Worm (Caenorhabditis elegans) whole organism, L1 larva: ENCODE results near the gene gipc-1.

ENCODE experiments used
- C04F5.9 ChIP-seq: sonication (generic microtip); optimal IDR thresholded peaks from 2 replicates; lab custom pipeline; 2016; ENCODE audit warnings: missing genetic modification characterization, missing compliant biosample characterization
- F16B12.6 ChIP-seq: fragments of 150-350 bp; optimal IDR thresholded peaks from 2 replicates; lab custom pipeline; 2014; ENCODE audit warnings: missing biosample characterization, missing genetic modification characterization
- aly-2 ChIP-seq: fragments of 150-350 bp; optimal IDR thresholded peaks from 2 replicates; lab custom pipeline; 2014; ENCODE audit warnings: missing biosample characterization, missing genetic modification characterization
- ceh-63 ChIP-seq: fragments of 200-800 bp; sonication (Bioruptor generic); optimal IDR thresholded peaks from 2 replicates; lab custom pipeline; 2018; ENCODE audit warnings: mild to moderate bottlenecking, missing genetic modification characterization, missing compliant biosample characterization
- ceh-90 ChIP-seq: sonication (generic microtip); optimal IDR thresholded peaks from 2 replicates; lab custom pipeline; 2016; ENCODE audit warnings: missing genetic modification characterization, missing compliant biosample characterization
- ces-1 ChIP-seq: fragments of 150-350 bp; optimal IDR thresholded peaks from 2 replicates; lab custom pipeline; 2014; ENCODE audit warnings: missing biosample characterization, missing genetic modification reagents, missing genetic modification characterization
- dpl-1 ChIP-seq, 3 experiments: fragments of 150-350 bp in 2 of 3; sonication (generic microtip) in 1 of 3; optimal IDR thresholded peaks; 2 replicates each; lab custom pipeline; 2014 to 2017; ENCODE audit warnings: missing biosample characterization in 3 of 3, missing genetic modification characterization in 3 of 3, missing genetic modification reagents in 3 of 3
- dsc-1 ChIP-seq: sonication (generic microtip); optimal IDR thresholded peaks from 2 replicates; lab custom pipeline; 2016; ENCODE audit warnings: mild to moderate bottlenecking, missing genetic modification characterization, missing compliant biosample characterization
- efl-1 ChIP-seq, 4 experiments: fragments of 150-350 bp; optimal IDR thresholded peaks in 3 of 4; peaks in 1 of 4; 1 replicate in 1 of 4; 2 replicates in 3 of 4; lab custom pipeline; 2014; ENCODE audit warnings: missing biosample characterization in 2 of 4, missing genetic modification characterization in 2 of 4, missing genetic modification reagents in 2 of 4
- efl-3 ChIP-seq: fragments of 200-800 bp; sonication (Bioruptor generic); optimal IDR thresholded peaks from 2 replicates; lab custom pipeline; 2018; ENCODE audit warnings: mild to moderate bottlenecking, missing genetic modification characterization, missing compliant biosample characterization
- egl-13 ChIP-seq: sonication (generic microtip); optimal IDR thresholded peaks from 2 replicates; lab custom pipeline; 2016; ENCODE audit warnings: missing genotype, missing genetic modification reagents, missing genetic modification characterization, missing compliant biosample characterization
- egl-27 ChIP-seq, 2 experiments: fragments of 150-350 bp in 1 of 2; sonication (generic microtip); optimal IDR thresholded peaks; 3 replicates each; lab custom pipeline; 2017 to 2018; ENCODE audit warnings: missing biosample characterization in 2 of 2, missing genetic modification characterization in 2 of 2, missing genetic modification reagents in 2 of 2
- elt-2 ChIP-seq: sonication (generic microtip); optimal IDR thresholded peaks from 2 replicates; lab custom pipeline; 2016; ENCODE audit warnings: missing genetic modification characterization, mild to moderate bottlenecking, inconsistent platforms, missing compliant biosample characterization, missing genetic modification reagents
- elt-3 ChIP-seq, 6 experiments: fragments of 150-350 bp in 1 of 6; sonication (generic microtip); optimal IDR thresholded peaks; 2 replicates each; lab custom pipeline; 2017 to 2018; ENCODE audit warnings: missing biosample characterization in 6 of 6, missing genetic modification characterization in 6 of 6, inconsistent platforms in 1 of 6
- ets-5 ChIP-seq: fragments of 200-800 bp; sonication (Bioruptor generic); IDR thresholded peaks from 2 replicates; pipeline ENCODE4 v1.3.6; 2022; ENCODE audit warnings: missing genetic modification characterization, missing compliant biosample characterization
- fkh-10 ChIP-seq: sonication (generic microtip); optimal IDR thresholded peaks from 2 replicates; lab custom pipeline; 2017; ENCODE audit warnings: missing biosample characterization, missing genetic modification reagents, missing genetic modification characterization
- fkh-4 ChIP-seq: sonication (generic microtip); optimal IDR thresholded peaks from 2 replicates; lab custom pipeline; 2016; ENCODE audit warnings: missing compliant biosample characterization, missing genetic modification characterization, borderline replicate concordance
- fkh-8 ChIP-seq: sonication (generic microtip); optimal IDR thresholded peaks from 2 replicates; lab custom pipeline; 2016; ENCODE audit warnings: mild to moderate bottlenecking, missing genetic modification characterization, missing compliant biosample characterization
- fos-1 ChIP-seq: fragments of 150-350 bp; optimal IDR thresholded peaks from 2 replicates; lab custom pipeline; 2014; ENCODE audit warnings: missing biosample characterization, missing genetic modification characterization
- grh-1 ChIP-seq: fragments of 200-800 bp; sonication (Bioruptor generic); IDR thresholded peaks from 2 replicates; pipeline ENCODE4 v1.3.6; 2022; ENCODE audit warnings: missing genetic modification reagents, missing genetic modification characterization, missing compliant biosample characterization
- hlh-17 ChIP-seq: fragments of 200-800 bp; sonication (Bioruptor generic); optimal IDR thresholded peaks from 2 replicates; lab custom pipeline; 2018; ENCODE audit warnings: missing genetic modification characterization, mild to moderate bottlenecking, missing compliant biosample characterization, moderate library complexity, borderline replicate concordance
- hlh-4 ChIP-seq: sonication (generic microtip); optimal IDR thresholded peaks from 2 replicates; lab custom pipeline; 2016; ENCODE audit warnings: mild to moderate bottlenecking, missing genetic modification characterization, missing compliant biosample characterization
- hpl-2 ChIP-seq: fragments of 150-350 bp; optimal IDR thresholded peaks from 2 replicates; lab custom pipeline; 2014; ENCODE audit warnings: missing biosample characterization, missing genetic modification reagents, missing genetic modification characterization
- irx-1 ChIP-seq: sonication (generic microtip); optimal IDR thresholded peaks from 2 replicates; lab custom pipeline; 2016; ENCODE audit warnings: missing genetic modification characterization, missing compliant biosample characterization
- isw-1 ChIP-seq: fragments of 200-800 bp; sonication (Bioruptor generic); IDR thresholded peaks from 2 replicates; pipeline ENCODE4 v1.3.6; 2022; ENCODE audit warnings: missing genetic modification characterization, missing compliant biosample characterization
- lin-14 ChIP-seq: fragments of 200-800 bp; sonication (Bioruptor generic); optimal IDR thresholded peaks from 2 replicates; lab custom pipeline; 2018; ENCODE audit warnings: mild to moderate bottlenecking, missing genetic modification characterization, moderate library complexity, missing compliant biosample characterization
- lsy-2 ChIP-seq, 2 experiments: fragments of 150-350 bp; optimal IDR thresholded peaks; 2 replicates each; lab custom pipeline; 2014; ENCODE audit warnings: missing biosample characterization in 2 of 2, missing genetic modification characterization in 2 of 2
- mef-2 ChIP-seq: fragments of 150-350 bp; optimal IDR thresholded peaks from 2 replicates; lab custom pipeline; 2014; ENCODE audit warnings: missing biosample characterization, missing genetic modification characterization
- mep-1 ChIP-seq: fragments of 150-350 bp; optimal IDR thresholded peaks from 2 replicates; lab custom pipeline; 2014; ENCODE audit warnings: missing biosample characterization, missing genetic modification characterization
- nhr-12 ChIP-seq: sonication (generic microtip); optimal IDR thresholded peaks from 2 replicates; lab custom pipeline; 2017; ENCODE audit warnings: missing biosample characterization, missing genetic modification characterization
- nhr-19 ChIP-seq: fragments of 200-800 bp; sonication (Bioruptor generic); conservative IDR thresholded peaks from 2 replicates; pipeline ENCODE4 v1.3.6; 2022; ENCODE audit warnings: missing genetic modification characterization, missing compliant biosample characterization
- nhr-20 ChIP-seq: sonication (generic microtip); optimal IDR thresholded peaks from 2 replicates; lab custom pipeline; 2016; ENCODE audit warnings: mild to moderate bottlenecking, missing genetic modification characterization, missing compliant biosample characterization
- nhr-28 ChIP-seq: fragments of 150-350 bp; optimal IDR thresholded peaks from 2 replicates; lab custom pipeline; 2014; ENCODE audit warnings: missing biosample characterization, missing genetic modification characterization
- nhr-77 ChIP-seq: fragments of 150-350 bp; optimal IDR thresholded peaks from 2 replicates; lab custom pipeline; 2014; ENCODE audit warnings: missing biosample characterization, missing genetic modification characterization
- nhr-84 ChIP-seq: sonication (generic microtip); optimal IDR thresholded peaks from 2 replicates; lab custom pipeline; 2017; ENCODE audit warnings: missing biosample characterization, missing genetic modification characterization
- nhr-85 ChIP-seq: sonication (generic microtip); peaks from one replicate; lab custom pipeline; 2016; ENCODE audit warnings: missing genetic modification characterization, inconsistent platforms, missing compliant biosample characterization
- nhr-90 ChIP-seq: sonication (generic microtip); optimal IDR thresholded peaks from 2 replicates; lab custom pipeline; 2016; ENCODE audit warnings: mild to moderate bottlenecking, missing genetic modification characterization, missing compliant biosample characterization; ENCODE audit not compliant: poor library complexity
- pag-3 ChIP-seq: sonication (generic microtip); optimal IDR thresholded peaks from 2 replicates; lab custom pipeline; 2017; ENCODE audit warnings: missing genetic modification characterization, mild to moderate bottlenecking, missing compliant biosample characterization, antibody characterized with exemption, borderline replicate concordance; ENCODE audit not compliant: insufficient read depth
- pax-3 ChIP-seq: fragments of 200-800 bp; sonication (Bioruptor generic); optimal IDR thresholded peaks from 2 replicates; lab custom pipeline; 2018; ENCODE audit warnings: mild to moderate bottlenecking, missing genetic modification characterization, moderate library complexity, missing compliant biosample characterization
- pqm-1 ChIP-seq: sonication (generic microtip); optimal IDR thresholded peaks from 3 replicates; lab custom pipeline; 2017; ENCODE audit warnings: missing biosample characterization, missing genetic modification characterization
- rnt-1 ChIP-seq: sonication (generic microtip); optimal IDR thresholded peaks from 2 replicates; lab custom pipeline; 2016; ENCODE audit warnings: mild to moderate bottlenecking, missing genetic modification characterization, moderate library complexity, missing compliant biosample characterization
- skn-1 ChIP-seq: fragments of 150-350 bp; optimal IDR thresholded peaks from 2 replicates; lab custom pipeline; 2014; ENCODE audit warnings: missing biosample characterization, missing genetic modification characterization
- snpc-4 ChIP-seq: fragments of 150-350 bp; optimal IDR thresholded peaks from 2 replicates; lab custom pipeline; 2014; ENCODE audit warnings: missing biosample characterization, missing genetic modification characterization
- snu-23 ChIP-seq: sonication (generic microtip); optimal IDR thresholded peaks from 2 replicates; lab custom pipeline; 2016; ENCODE audit warnings: missing genetic modification characterization, missing compliant biosample characterization
- tlp-1 ChIP-seq: fragments of 150-350 bp; optimal IDR thresholded peaks from 2 replicates; lab custom pipeline; 2014; ENCODE audit warnings: missing biosample characterization, missing genetic modification characterization
- unc-130 ChIP-seq: fragments of 150-350 bp; optimal IDR thresholded peaks from 2 replicates; lab custom pipeline; 2017; ENCODE audit warnings: missing biosample characterization, missing genetic modification characterization, inconsistent platforms
- unc-30 ChIP-seq: sonication (generic microtip); optimal IDR thresholded peaks from 2 replicates; lab custom pipeline; 2017; ENCODE audit warnings: missing biosample characterization, missing genetic modification characterization
- unc-62 ChIP-seq: fragments of 150-350 bp; optimal IDR thresholded peaks from 2 replicates; lab custom pipeline; 2014; ENCODE audit warnings: missing biosample characterization, missing genetic modification reagents, missing genetic modification characterization
- vab-15 ChIP-seq: sonication (generic microtip); optimal IDR thresholded peaks from 2 replicates; lab custom pipeline; 2017; ENCODE audit warnings: missing genotype, mild to moderate bottlenecking, missing genetic modification characterization, missing compliant biosample characterization
- xbp-1 ChIP-seq: sonication (generic microtip); optimal IDR thresholded peaks from 2 replicates; lab custom pipeline; 2016; ENCODE audit warnings: missing genetic modification characterization, missing compliant biosample characterization
- zip-4 ChIP-seq: fragments of 200-800 bp; sonication (Bioruptor generic); optimal IDR thresholded peaks from 2 replicates; lab custom pipeline; 2018; ENCODE audit warnings: mild to moderate bottlenecking, missing genetic modification characterization, moderate library complexity, missing compliant biosample characterization
- ztf-11 ChIP-seq, 2 experiments: sonication (generic microtip); optimal IDR thresholded peaks; 2 replicates each; lab custom pipeline; 2016 to 2017; ENCODE audit warnings: missing genetic modification characterization in 2 of 2, missing biosample characterization in 1 of 2, missing compliant biosample characterization in 1 of 2

The gipc-1 gene

ce11 chrIII:4899728-4900127 lies 29.1 kb downstream of the gipc-1 start:
- TF ChIP-seq tlp-1 (no peak), isw-1 (GFP tag; lab: Robert Waterston, UW) (peak; percentile 98), skn-1 (tag; lab: Kevin White, UChicago) (peak; percentile 95), nhr-85 (tag; lab: Kevin White, UChicago) (peak; percentile 100), xbp-1 (tag; lab: Kevin White, UChicago) (peak; percentile 99), mef-2 (peak; percentile 96), C04F5.9 (tag; lab: Kevin White, UChicago) (peak; percentile 97), zip-4 (GFP tag; lab: Kevin White, UChicago) (peak; percentile 96), aly-2 (tag; lab: Kevin White, UChicago) (peak; percentile 90), ets-5 (GFP tag; lab: Robert Waterston, UW) (no peak), dpl-1 (GFP tag; optimal IDR thresholded peaks at IDR 0.05; lab: Kevin White, UChicago) (peak; percentile 89 to 91 (median 89)), nhr-28 (no peak), nhr-12 (tag; lab: Kevin White, UChicago) (peak; percentile 43), lin-14 (GFP tag; lab: Kevin White, UChicago) (peak; percentile 100), unc-130 (tag; lab: Kevin White, UChicago) (peak; percentile 97), efl-1 (optimal IDR thresholded peaks at IDR 0.05; lab: Kevin White, UChicago) (peak; percentile 96 to 97), efl-1 (GFP tag; optimal IDR thresholded peaks at IDR 0.05 in 1 of 2; lab: Kevin White, UChicago) (peak; percentile 85 to 99), grh-1 (GFP tag; lab: Robert Waterston, UW) (peak; percentile 99), hlh-17 (GFP tag; lab: Kevin White, UChicago) (no peak), hlh-4 (tag; lab: Kevin White, UChicago) (peak; percentile 83), F16B12.6 (tag; lab: Kevin White, UChicago) (peak; percentile 68), nhr-90 (tag; lab: Kevin White, UChicago) (peak; percentile 99), ceh-63 (GFP tag; lab: Kevin White, UChicago) (peak; percentile 92), rnt-1 (peak; percentile 98), egl-27 (tag; optimal IDR thresholded peaks at IDR 0.05; lab: Kevin White, UChicago) (peak; percentile 83 to 96), unc-62 (GFP tag; lab: Kevin White, UChicago) (no peak), fkh-10 (GFP tag; lab: Kevin White, UChicago) (peak; percentile 99), pqm-1 (tag; lab: Kevin White, UChicago) (peak; percentile 95), egl-13 (tag; lab: Kevin White, UChicago) (peak; percentile 100), mep-1 (peak; percentile 96), ztf-11 (tag; optimal IDR thresholded peaks at IDR 0.05; lab: Kevin White, UChicago) (peak in 1 of 2 experiments; percentile 99), pax-3 (tag; lab: Kevin White, UChicago) (peak; percentile 100), unc-30 (no peak), dsc-1 (tag; lab: Kevin White, UChicago) (peak; percentile 100), nhr-19 (GFP tag; lab: Robert Waterston, UW) (peak; percentile 100), hpl-2 (GFP tag; lab: Kevin White, UChicago) (peak; percentile 95), fkh-8 (tag; lab: Kevin White, UChicago) (peak; percentile 100), vab-15 (peak; percentile 98), fkh-4 (tag; lab: Kevin White, UChicago) (peak; percentile 93), snu-23 (GFP tag; lab: Kevin White, UChicago) (peak; percentile 100), snpc-4 (tag; lab: Kevin White, UChicago) (peak; percentile 84), ceh-90 (peak; percentile 73), fos-1 (tag; lab: Kevin White, UChicago) (peak; percentile 97), ces-1 (GFP tag; lab: Kevin White, UChicago) (peak; percentile 69), nhr-77 (tag; lab: Kevin White, UChicago) (peak; percentile 99), elt-2 (tag; lab: Kevin White, UChicago) (peak; percentile 99), efl-3 (peak; percentile 95), nhr-20 (tag; lab: Kevin White, UChicago) (peak; percentile 100), nhr-84 (tag; lab: Kevin White, UChicago) (no peak), irx-1 (tag; lab: Kevin White, UChicago) (peak; percentile 98), lsy-2 (tag; optimal IDR thresholded peaks at IDR 0.05; lab: Kevin White, UChicago) (peak; percentile 97), elt-3 (tag; optimal IDR thresholded peaks at IDR 0.05; lab: Kevin White, UChicago) (peak in 5 of 6 experiments; percentile 68 to 98 (median 97)), pag-3 (tag; lab: Kevin White, UChicago) (peak; percentile 80)
